Fruit fly (Drosophila melanogaster) whole organism, embryonic: ENCODE results near the gene CG14339.

Experiments
- Bdp1 ChIP-seq: fragments of 200-800 bp; sonication (Bioruptor generic); optimal IDR thresholded peaks from 3 replicates; lab custom pipeline; 2016; ENCODE audit warnings: missing biosample characterization, missing genetic modification characterization
- CG1024 ChIP-seq: fragments of 200-800 bp; sonication (Bioruptor generic); IDR thresholded peaks from 2 replicates; pipeline ENCODE4 v1.3.6; 2022; ENCODE audit warnings: missing biosample characterization, missing genetic modification characterization
- CG10274 ChIP-seq: fragments of 200-800 bp; sonication (Bioruptor generic); optimal IDR thresholded peaks from 3 replicates; lab custom pipeline; 2017; ENCODE audit warnings: missing biosample characterization, mild to moderate bottlenecking, missing genetic modification characterization
- CG12236 ChIP-seq: fragments of 200-800 bp; sonication (Bioruptor generic); optimal IDR thresholded peaks from 2 replicates; lab custom pipeline; 2016; ENCODE audit warnings: missing biosample characterization, missing genetic modification characterization
- CG12391 ChIP-seq: fragments of 200-800 bp; sonication (Bioruptor generic); optimal IDR thresholded peaks from 3 replicates; lab custom pipeline; 2018; ENCODE audit warnings: missing biosample characterization, mild to moderate bottlenecking, missing genetic modification characterization, moderate library complexity
- CG13287 ChIP-seq: fragments of 200-800 bp; sonication (Bioruptor generic); IDR thresholded peaks from 2 replicates; pipeline ENCODE4 v1.3.6; 2022; ENCODE audit warnings: missing biosample characterization, missing genetic modification characterization; ENCODE audit not compliant: partially characterized antibody
- CG16779 ChIP-seq: fragments of 200-800 bp; sonication (Bioruptor generic); IDR thresholded peaks from 2 replicates; pipeline ENCODE4 v1.3.6; 2022; ENCODE audit warnings: missing biosample characterization, missing genetic modification characterization
- CG16815 ChIP-seq: fragments of 200-800 bp; sonication (Bioruptor generic); optimal IDR thresholded peaks from 3 replicates; lab custom pipeline; 2017; ENCODE audit warnings: missing biosample characterization, mild to moderate bottlenecking, missing genetic modification characterization
- CG17912 ChIP-seq: fragments of 200-800 bp; sonication (Bioruptor generic); optimal IDR thresholded peaks from 2 replicates; lab custom pipeline; 2018; ENCODE audit warnings: missing biosample characterization, mild to moderate bottlenecking, missing genetic modification characterization
- CG1792 ChIP-seq: fragments of 200-800 bp; sonication (Bioruptor generic); optimal IDR thresholded peaks from 2 replicates; lab custom pipeline; 2016; ENCODE audit warnings: missing biosample characterization, missing genetic modification characterization
- CG18011 ChIP-seq: fragments of 200-800 bp; sonication (Bioruptor generic); optimal IDR thresholded peaks from 2 replicates; lab custom pipeline; 2017; ENCODE audit warnings: missing biosample characterization, missing genetic modification characterization, mild to moderate bottlenecking, moderate library complexity, missing genotype
- CG3847 ChIP-seq: fragments of 200-800 bp; sonication (Bioruptor generic); IDR thresholded peaks from 2 replicates; pipeline ENCODE4 v1.3.6; 2022; ENCODE audit warnings: missing biosample characterization, missing genetic modification characterization
- CG4820 ChIP-seq: fragments of 200-800 bp; sonication (Bioruptor generic); optimal IDR thresholded peaks from 3 replicates; lab custom pipeline; 2016; ENCODE audit warnings: missing biosample characterization, missing genetic modification characterization
- CG6254 ChIP-seq: fragments of 200-800 bp; sonication (Bioruptor generic); optimal IDR thresholded peaks from 3 replicates; lab custom pipeline; 2017; ENCODE audit warnings: mild to moderate bottlenecking, missing biosample characterization, missing genetic modification reagents, missing genetic modification characterization
- CG6791 ChIP-seq: fragments of 200-800 bp; sonication (Bioruptor generic); IDR thresholded peaks from 3 replicates; pipeline ENCODE4 v1.3.6; 2022; ENCODE audit warnings: missing biosample characterization, missing genetic modification characterization; ENCODE audit not compliant: partially characterized antibody
- CG7271 ChIP-seq: fragments of 200-800 bp; sonication (Bioruptor generic); optimal IDR thresholded peaks from 2 replicates; lab custom pipeline; 2018; ENCODE audit warnings: missing biosample characterization, mild to moderate bottlenecking, missing genetic modification characterization, moderate library complexity
- CG7372 ChIP-seq: fragments of 200-800 bp; sonication (Bioruptor generic); IDR thresholded peaks from 2 replicates; pipeline ENCODE4 v1.3.6; 2022; ENCODE audit warnings: missing biosample characterization, missing genetic modification characterization
- CG7556 ChIP-seq: fragments of 200-800 bp; sonication (Bioruptor generic); optimal IDR thresholded peaks from 2 replicates; lab custom pipeline; 2017; ENCODE audit warnings: missing biosample characterization, mild to moderate bottlenecking, missing genetic modification characterization
- CG7745 ChIP-seq: fragments of 200-800 bp; sonication (Bioruptor generic); optimal IDR thresholded peaks from 2 replicates; lab custom pipeline; 2018; ENCODE audit warnings: missing biosample characterization, mild to moderate bottlenecking, missing genetic modification characterization, moderate library complexity
- CG7839 ChIP-seq: fragments of 200-800 bp; sonication (Bioruptor generic); optimal IDR thresholded peaks from 3 replicates; lab custom pipeline; 2018; ENCODE audit warnings: missing biosample characterization, mild to moderate bottlenecking, missing genetic modification characterization, moderate library complexity
- CG8924 ChIP-seq: fragments of 200-800 bp; optimal IDR thresholded peaks from 3 replicates; lab custom pipeline; 2019; ENCODE audit warnings: missing biosample characterization, mild to moderate bottlenecking, missing genetic modification characterization, moderate library complexity
- CoRest ChIP-seq: fragments of 200-800 bp; sonication (Bioruptor generic); optimal IDR thresholded peaks from 3 replicates; lab custom pipeline; 2018; ENCODE audit warnings: missing biosample characterization, mild to moderate bottlenecking, missing genetic modification characterization, moderate library complexity
- Dip3 ChIP-seq: fragments of 200-800 bp; sonication (Bioruptor generic); optimal IDR thresholded peaks from 3 replicates; lab custom pipeline; 2016; ENCODE audit warnings: missing biosample characterization, missing genetic modification characterization
- Eip74EF ChIP-seq, 2 experiments: fragments of 200-800 bp in 1 of 2; fragments of >200 bp in 1 of 2; sonication (Bioruptor generic) in 1 of 2; optimal IDR thresholded peaks; 2 replicates each; lab custom pipeline; 2017 to 2019; ENCODE audit warnings: missing biosample characterization in 2 of 2, missing genetic modification characterization in 2 of 2, mild to moderate bottlenecking in 1 of 2, moderate library complexity in 1 of 2
- Ets97D ChIP-seq: fragments of 200-800 bp; sonication (Bioruptor generic); optimal IDR thresholded peaks from 3 replicates; lab custom pipeline; 2016; ENCODE audit warnings: missing biosample characterization, missing genetic modification characterization
- Hey ChIP-seq: fragments of 200-800 bp; sonication (Bioruptor generic); optimal IDR thresholded peaks from 3 replicates; lab custom pipeline; 2018; ENCODE audit warnings: missing biosample characterization, mild to moderate bottlenecking, missing genetic modification characterization
- Hr78 ChIP-seq, 2 experiments: fragments of 200-800 bp in 1 of 2; fragments of >200 bp in 1 of 2; sonication (Bioruptor generic) in 1 of 2; optimal IDR thresholded peaks; 2 replicates each; lab custom pipeline; 2017 to 2019; ENCODE audit warnings: missing biosample characterization in 2 of 2, missing genetic modification characterization in 2 of 2, mild to moderate bottlenecking in 1 of 2, moderate library complexity in 1 of 2
- Meics ChIP-seq: fragments of 200-800 bp; sonication (Bioruptor generic); optimal IDR thresholded peaks from 2 replicates; lab custom pipeline; 2017; ENCODE audit warnings: missing biosample characterization, mild to moderate bottlenecking, missing genetic modification characterization
- Opbp ChIP-seq: fragments of 200-800 bp; sonication (Bioruptor generic); IDR thresholded peaks from 3 replicates; pipeline ENCODE4 v1.3.6; 2022; ENCODE audit warnings: missing biosample characterization, missing genetic modification characterization; ENCODE audit not compliant: partially characterized antibody
- Sry-β ChIP-seq: fragments of 200-800 bp; sonication (Bioruptor generic); optimal IDR thresholded peaks from 2 replicates; lab custom pipeline; 2018; ENCODE audit warnings: missing biosample characterization, mild to moderate bottlenecking, missing genetic modification characterization, moderate library complexity
- Ssrp ChIP-seq: fragments of 200-800 bp; sonication (Bioruptor generic); optimal IDR thresholded peaks from 2 replicates; lab custom pipeline; 2018; ENCODE audit warnings: missing biosample characterization, mild to moderate bottlenecking, missing genetic modification characterization, moderate library complexity
- ap ChIP-seq: fragments of 200-800 bp; sonication (Bioruptor generic); IDR thresholded peaks from 2 replicates; pipeline ENCODE4 v1.3.6; 2022; ENCODE audit warnings: missing biosample characterization, missing genetic modification characterization
- cad ChIP-seq: fragments of >200 bp; optimal IDR thresholded peaks from 2 replicates; lab custom pipeline; 2017; ENCODE audit warnings: missing biosample characterization, missing genetic modification characterization
- caup ChIP-seq: fragments of 200-800 bp; sonication (Bioruptor generic); optimal IDR thresholded peaks from 3 replicates; lab custom pipeline; 2017; ENCODE audit warnings: missing biosample characterization, mild to moderate bottlenecking, missing genetic modification characterization, moderate library complexity; ENCODE audit not compliant: severe bottlenecking
- chinmo ChIP-seq: fragments of 200-800 bp; sonication (Bioruptor generic); IDR thresholded peaks from 4 replicates; pipeline ENCODE4 v1.3.6; 2022; ENCODE audit warnings: missing biosample characterization, missing genetic modification characterization; ENCODE audit not compliant: partially characterized antibody
- crc ChIP-seq: fragments of 200-800 bp; sonication (Bioruptor generic); optimal IDR thresholded peaks from 2 replicates; lab custom pipeline; 2016; ENCODE audit warnings: missing biosample characterization, missing genetic modification characterization
- crol ChIP-seq: fragments of 200-800 bp; sonication (Bioruptor generic); IDR thresholded peaks from 2 replicates; pipeline ENCODE4 v1.3.6; 2022; ENCODE audit warnings: missing biosample characterization, missing genetic modification characterization
- ems ChIP-seq: fragments of 200-800 bp; sonication (Bioruptor generic); optimal IDR thresholded peaks from 3 replicates; lab custom pipeline; 2016; ENCODE audit warnings: missing biosample characterization, missing genetic modification characterization
- ewg ChIP-seq: fragments of 200-800 bp; sonication (Bioruptor generic); optimal IDR thresholded peaks from 3 replicates; lab custom pipeline; 2017; ENCODE audit warnings: mild to moderate bottlenecking, missing biosample characterization, missing genetic modification reagents, missing genetic modification characterization
- ftz-f1 ChIP-seq: fragments of 200-800 bp; sonication (Bioruptor generic); optimal IDR thresholded peaks from 2 replicates; lab custom pipeline; 2016; ENCODE audit warnings: missing biosample characterization, missing genetic modification characterization
- insv ChIP-seq, 2 experiments: fragments of 200-800 bp; sonication (Bioruptor generic); optimal IDR thresholded peaks; 3 replicates each; lab custom pipeline; 2016 to 2018; ENCODE audit warnings: missing biosample characterization in 2 of 2, missing genetic modification characterization in 2 of 2
- lab ChIP-seq: fragments of 200-800 bp; sonication (Bioruptor generic); optimal IDR thresholded peaks from 3 replicates; lab custom pipeline; 2017; ENCODE audit warnings: missing biosample characterization, missing genetic modification characterization, mild to moderate bottlenecking, moderate library complexity, missing genetic modification reagents
- mam ChIP-seq: fragments of 200-800 bp; sonication (Bioruptor generic); optimal IDR thresholded peaks from 3 replicates; lab custom pipeline; 2016; ENCODE audit warnings: missing biosample characterization, missing genetic modification characterization
- mirr ChIP-seq: fragments of 200-800 bp; sonication (Bioruptor generic); optimal IDR thresholded peaks from 3 replicates; lab custom pipeline; 2018; ENCODE audit warnings: missing biosample characterization, mild to moderate bottlenecking, missing genetic modification characterization
- psq ChIP-seq: fragments of 200-800 bp; sonication (Bioruptor generic); optimal IDR thresholded peaks from 2 replicates; lab custom pipeline; 2017; ENCODE audit warnings: missing biosample characterization, missing genetic modification characterization
- rib ChIP-seq: fragments of 200-800 bp; sonication (Bioruptor generic); IDR thresholded peaks from 2 replicates; pipeline ENCODE4 v1.3.6; 2022; ENCODE audit warnings: missing biosample characterization, missing genetic modification characterization
- sens ChIP-seq: fragments of 200-800 bp; sonication (Bioruptor generic); peaks from one replicate; lab custom pipeline; 2016; ENCODE audit warnings: missing biosample characterization, missing genetic modification characterization
- slbo ChIP-seq: fragments of 200-800 bp; sonication (Bioruptor generic); IDR thresholded peaks from 2 replicates; pipeline ENCODE4 v1.3.6; 2022; ENCODE audit warnings: missing biosample characterization, missing genetic modification characterization
- ssp ChIP-seq: fragments of 200-800 bp; sonication (Bioruptor generic); IDR thresholded peaks from 2 replicates; pipeline ENCODE4 v1.3.6; 2022; ENCODE audit warnings: missing biosample characterization, missing genetic modification characterization
- tgo ChIP-seq: fragments of 200-800 bp; sonication (Bioruptor generic); IDR thresholded peaks from 3 replicates; pipeline ENCODE4 v1.3.6; 2022; ENCODE audit warnings: missing biosample characterization, missing genetic modification characterization

Gene CG14339

DNA sequence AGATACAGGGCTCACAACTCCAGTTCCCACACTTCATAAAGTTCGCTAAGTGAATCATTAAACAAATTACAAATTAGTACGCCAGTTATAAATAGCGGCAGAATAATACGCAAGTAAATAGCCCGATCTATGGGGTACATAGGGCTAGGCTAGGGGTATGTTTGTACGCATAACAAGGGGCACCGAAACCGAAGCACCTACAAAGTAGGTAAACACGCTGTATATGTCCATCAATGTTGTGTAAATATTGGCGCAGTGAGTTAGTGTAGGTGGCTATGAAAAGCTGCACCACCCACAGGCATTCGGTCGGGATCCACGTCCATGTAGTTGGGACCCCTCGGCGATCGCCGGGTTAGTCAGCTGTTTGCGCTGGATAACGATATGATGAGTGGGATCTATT is 36.2 kb upstream of the CG14339 start (continued):
- TF ChIP-seq CG16779 (GFP tag; lab: Robert Waterston, UW) (peak; percentile 82), ap (GFP tag; lab: Robert Waterston, UW) (peak; percentile 82), Dip3 (GFP tag; lab: Kevin White, UChicago) (peak; percentile 84), CG6791 (GFP tag; lab: Robert Waterston, UW) (no peak), crol (GFP tag; lab: Robert Waterston, UW) (peak; percentile 67), Hr78 (GFP tag; optimal IDR thresholded peaks at IDR 0.05; lab: Kevin White, UChicago) (peak in 1 of 2 experiments; percentile 68), slbo (GFP tag; lab: Robert Waterston, UW) (peak; percentile 79), CG4820 (peak; percentile 84), ssp (GFP tag; lab: Robert Waterston, UW) (peak; percentile 57), CG12236 (GFP tag; lab: Kevin White, UChicago) (peak; percentile 98), Ets97D (GFP tag; lab: Kevin White, UChicago) (peak; percentile 74), Sry-β (peak; percentile 74), CG7556 (GFP tag; lab: Kevin White, UChicago) (peak; percentile 91), mam (GFP tag; lab: Kevin White, UChicago) (peak; percentile 91), CG7745 (tag; lab: Kevin White, UChicago) (peak; percentile 90), CG8924 (tag; lab: Kevin White, UChicago) (peak; percentile 86), Eip74EF (GFP tag; optimal IDR thresholded peaks at IDR 0.05; lab: Kevin White, UChicago) (peak in 1 of 2 experiments; percentile 82), CG1792 (peak; percentile 97), caup (GFP tag; lab: Kevin White, UChicago) (peak; percentile 97), lab (peak; percentile 97), Bdp1 (GFP tag; lab: Kevin White, UChicago) (peak; percentile 89), sens (GFP tag; lab: Kevin White, UChicago) (peak; percentile 98), CG6254 (GFP tag; lab: Kevin White, UChicago) (peak; percentile 93), Hey (tag; lab: Kevin White, UChicago) (peak; percentile 94), tgo (GFP tag; lab: Robert Waterston, UW) (peak; percentile 76; the same call in 2 of the 3 replicates), CG3847 (GFP tag; lab: Robert Waterston, UW) (peak; percentile 75), CoRest (tag; lab: Kevin White, UChicago) (peak; percentile 87), CG16815 (GFP tag; lab: Kevin White, UChicago) (peak; percentile 68), ewg (GFP tag; lab: Kevin White, UChicago) (peak; percentile 89), insv (GFP tag; optimal IDR thresholded peaks at IDR 0.05; lab: Kevin White, UChicago) (peak; percentile 54 to 72), mirr (peak; percentile 89), Opbp (GFP tag; lab: Robert Waterston, UW) (no peak), Meics (GFP tag; lab: Kevin White, UChicago) (peak; percentile 88), CG1024 (GFP tag; lab: Robert Waterston, UW) (peak; percentile 93), CG7271 (tag; lab: Kevin White, UChicago) (peak; percentile 90), psq (GFP tag; lab: Kevin White, UChicago) (peak; percentile 87), Ssrp (tag; lab: Kevin White, UChicago) (peak; percentile 35), cad (GFP tag; lab: Kevin White, UChicago) (no peak), CG10274 (GFP tag; lab: Kevin White, UChicago) (peak; percentile 86), CG7839 (tag; lab: Kevin White, UChicago) (peak; percentile 83), ems (peak; percentile 89), CG13287 (GFP tag; lab: Robert Waterston, UW) (no peak), CG17912 (GFP tag; lab: Kevin White, UChicago) (peak; percentile 94), rib (GFP tag; lab: Robert Waterston, UW) (peak; percentile 91), chinmo (GFP tag; lab: Robert Waterston, UW) (no peak), crc (peak; percentile 91), CG18011 (peak; percentile 79), ftz-f1 (peak; percentile 45), CG12391 (peak; percentile 80), CG7372 (GFP tag; lab: Robert Waterston, UW) (peak; percentile 74)
